Worm (Caenorhabditis elegans) whole organism, L1 larva: ENCODE data around the gene eif-2Bdelta.
A peak's percentile ranks its signal among the peaks of the same experiment; 100 is the strongest.

ENCODE experiments used
- C16A3.4 ChIP-seq: fragments of 150-350 bp; optimal IDR thresholded peaks from 2 replicates; lab custom pipeline; 2014; ENCODE audit warnings: missing biosample characterization, missing genetic modification characterization
- C34B4.2 ChIP-seq: sonication (generic microtip); optimal IDR thresholded peaks from 2 replicates; lab custom pipeline; 2017; ENCODE audit warnings: mild to moderate bottlenecking, missing genetic modification characterization, missing compliant biosample characterization
- F16B12.6 ChIP-seq: fragments of 150-350 bp; optimal IDR thresholded peaks from 2 replicates; lab custom pipeline; 2014; ENCODE audit warnings: missing biosample characterization, missing genetic modification characterization
- aha-1 ChIP-seq: fragments of 150-350 bp; optimal IDR thresholded peaks from 2 replicates; lab custom pipeline; 2014; ENCODE audit warnings: missing biosample characterization, missing genetic modification characterization
- aly-2 ChIP-seq: fragments of 150-350 bp; optimal IDR thresholded peaks from 2 replicates; lab custom pipeline; 2014; ENCODE audit warnings: missing biosample characterization, missing genetic modification characterization
- ama-1 ChIP-seq: fragments of 150-350 bp; optimal IDR thresholded peaks from 2 replicates; lab custom pipeline; 2014
- ceh-8 ChIP-seq: fragments of 200-800 bp; sonication (Bioruptor generic); optimal IDR thresholded peaks from 2 replicates; lab custom pipeline; 2018; ENCODE audit warnings: mild to moderate bottlenecking, missing genetic modification characterization, moderate library complexity, missing compliant biosample characterization
- ces-1 ChIP-seq: fragments of 150-350 bp; optimal IDR thresholded peaks from 2 replicates; lab custom pipeline; 2014; ENCODE audit warnings: missing biosample characterization, missing genetic modification reagents, missing genetic modification characterization
- dpl-1 ChIP-seq, 3 experiments: fragments of 150-350 bp in 2 of 3; sonication (generic microtip) in 1 of 3; optimal IDR thresholded peaks; 2 replicates each; lab custom pipeline; 2014 to 2017; ENCODE audit warnings: missing biosample characterization in 3 of 3, missing genetic modification characterization in 3 of 3, missing genetic modification reagents in 3 of 3
- dsc-1 ChIP-seq: sonication (generic microtip); optimal IDR thresholded peaks from 2 replicates; lab custom pipeline; 2016; ENCODE audit warnings: mild to moderate bottlenecking, missing genetic modification characterization, missing compliant biosample characterization
- efl-1 ChIP-seq, 4 experiments: fragments of 150-350 bp; optimal IDR thresholded peaks in 3 of 4; peaks in 1 of 4; 1 replicate in 1 of 4; 2 replicates in 3 of 4; lab custom pipeline; 2014; ENCODE audit warnings: missing biosample characterization in 2 of 4, missing genetic modification characterization in 2 of 4, missing genetic modification reagents in 2 of 4
- egl-13 ChIP-seq: sonication (generic microtip); optimal IDR thresholded peaks from 2 replicates; lab custom pipeline; 2016; ENCODE audit warnings: missing genotype, missing genetic modification reagents, missing genetic modification characterization, missing compliant biosample characterization
- egl-27 ChIP-seq, 2 experiments: fragments of 150-350 bp in 1 of 2; sonication (generic microtip); optimal IDR thresholded peaks; 3 replicates each; lab custom pipeline; 2017 to 2018; ENCODE audit warnings: missing biosample characterization in 2 of 2, missing genetic modification characterization in 2 of 2, missing genetic modification reagents in 2 of 2
- elt-2 ChIP-seq: sonication (generic microtip); optimal IDR thresholded peaks from 2 replicates; lab custom pipeline; 2016; ENCODE audit warnings: missing genetic modification characterization, mild to moderate bottlenecking, inconsistent platforms, missing compliant biosample characterization, missing genetic modification reagents
- elt-3 ChIP-seq, 6 experiments: fragments of 150-350 bp in 1 of 6; sonication (generic microtip); optimal IDR thresholded peaks; 2 replicates each; lab custom pipeline; 2017 to 2018; ENCODE audit warnings: missing biosample characterization in 6 of 6, missing genetic modification characterization in 6 of 6, inconsistent platforms in 1 of 6
- fkh-8 ChIP-seq: sonication (generic microtip); optimal IDR thresholded peaks from 2 replicates; lab custom pipeline; 2016; ENCODE audit warnings: mild to moderate bottlenecking, missing genetic modification characterization, missing compliant biosample characterization
- hlh-4 ChIP-seq: sonication (generic microtip); optimal IDR thresholded peaks from 2 replicates; lab custom pipeline; 2016; ENCODE audit warnings: mild to moderate bottlenecking, missing genetic modification characterization, missing compliant biosample characterization
- hpl-2 ChIP-seq: fragments of 150-350 bp; optimal IDR thresholded peaks from 2 replicates; lab custom pipeline; 2014; ENCODE audit warnings: missing biosample characterization, missing genetic modification reagents, missing genetic modification characterization
- irx-1 ChIP-seq: sonication (generic microtip); optimal IDR thresholded peaks from 2 replicates; lab custom pipeline; 2016; ENCODE audit warnings: missing genetic modification characterization, missing compliant biosample characterization
- isw-1 ChIP-seq: fragments of 200-800 bp; sonication (Bioruptor generic); IDR thresholded peaks from 2 replicates; pipeline ENCODE4 v1.3.6; 2022; ENCODE audit warnings: missing genetic modification characterization, missing compliant biosample characterization
- lin-14 ChIP-seq: fragments of 200-800 bp; sonication (Bioruptor generic); optimal IDR thresholded peaks from 2 replicates; lab custom pipeline; 2018; ENCODE audit warnings: mild to moderate bottlenecking, missing genetic modification characterization, moderate library complexity, missing compliant biosample characterization
- lin-39 ChIP-seq: fragments of 150-350 bp; optimal IDR thresholded peaks from 2 replicates; lab custom pipeline; 2014; ENCODE audit warnings: missing biosample characterization, missing genetic modification reagents, missing genetic modification characterization
- lsy-2 ChIP-seq, 2 experiments: fragments of 150-350 bp; optimal IDR thresholded peaks; 2 replicates each; lab custom pipeline; 2014; ENCODE audit warnings: missing biosample characterization in 2 of 2, missing genetic modification characterization in 2 of 2
- mab-9 ChIP-seq: fragments of 200-800 bp; sonication (Bioruptor generic); IDR thresholded peaks from 2 replicates; pipeline ENCODE4 v1.3.6; 2022; ENCODE audit warnings: missing genetic modification reagents, missing genetic modification characterization, missing compliant biosample characterization
- mdl-1 ChIP-seq, 2 experiments: fragments of 150-350 bp; optimal IDR thresholded peaks; 2 replicates each; lab custom pipeline; 2014 to 2017; ENCODE audit warnings: missing biosample characterization in 2 of 2, missing genetic modification characterization in 2 of 2, inconsistent platforms in 1 of 2
- mef-2 ChIP-seq: fragments of 150-350 bp; optimal IDR thresholded peaks from 2 replicates; lab custom pipeline; 2014; ENCODE audit warnings: missing biosample characterization, missing genetic modification characterization
- mep-1 ChIP-seq: fragments of 150-350 bp; optimal IDR thresholded peaks from 2 replicates; lab custom pipeline; 2014; ENCODE audit warnings: missing biosample characterization, missing genetic modification characterization
- nhr-11 ChIP-seq: fragments of 150-350 bp; optimal IDR thresholded peaks from 2 replicates; lab custom pipeline; 2014; ENCODE audit warnings: missing biosample characterization, missing genetic modification characterization
- nhr-19 ChIP-seq: fragments of 200-800 bp; sonication (Bioruptor generic); conservative IDR thresholded peaks from 2 replicates; pipeline ENCODE4 v1.3.6; 2022; ENCODE audit warnings: missing genetic modification characterization, missing compliant biosample characterization
- nhr-20 ChIP-seq: sonication (generic microtip); optimal IDR thresholded peaks from 2 replicates; lab custom pipeline; 2016; ENCODE audit warnings: mild to moderate bottlenecking, missing genetic modification characterization, missing compliant biosample characterization
- nhr-76 ChIP-seq: sonication (generic microtip); optimal IDR thresholded peaks from 2 replicates; lab custom pipeline; 2017; ENCODE audit warnings: missing biosample characterization, missing genetic modification characterization
- nhr-77 ChIP-seq: fragments of 150-350 bp; optimal IDR thresholded peaks from 2 replicates; lab custom pipeline; 2014; ENCODE audit warnings: missing biosample characterization, missing genetic modification characterization
- nhr-84 ChIP-seq: sonication (generic microtip); optimal IDR thresholded peaks from 2 replicates; lab custom pipeline; 2017; ENCODE audit warnings: missing biosample characterization, missing genetic modification characterization
- nhr-90 ChIP-seq: sonication (generic microtip); optimal IDR thresholded peaks from 2 replicates; lab custom pipeline; 2016; ENCODE audit warnings: mild to moderate bottlenecking, missing genetic modification characterization, missing compliant biosample characterization; ENCODE audit not compliant: poor library complexity
- pag-3 ChIP-seq: sonication (generic microtip); optimal IDR thresholded peaks from 2 replicates; lab custom pipeline; 2017; ENCODE audit warnings: missing genetic modification characterization, mild to moderate bottlenecking, missing compliant biosample characterization, antibody characterized with exemption, borderline replicate concordance; ENCODE audit not compliant: insufficient read depth
- pax-3 ChIP-seq: fragments of 200-800 bp; sonication (Bioruptor generic); optimal IDR thresholded peaks from 2 replicates; lab custom pipeline; 2018; ENCODE audit warnings: mild to moderate bottlenecking, missing genetic modification characterization, moderate library complexity, missing compliant biosample characterization
- snu-23 ChIP-seq: sonication (generic microtip); optimal IDR thresholded peaks from 2 replicates; lab custom pipeline; 2016; ENCODE audit warnings: missing genetic modification characterization, missing compliant biosample characterization
- sup-37 ChIP-seq: fragments of 200-800 bp; sonication (Bioruptor generic); optimal IDR thresholded peaks from 2 replicates; lab custom pipeline; 2018; ENCODE audit warnings: mild to moderate bottlenecking, missing genetic modification characterization, missing compliant biosample characterization
- swsn-7 ChIP-seq: sonication (generic microtip); optimal IDR thresholded peaks from 2 replicates; lab custom pipeline; 2016; ENCODE audit warnings: missing genetic modification characterization, missing compliant biosample characterization
- unc-62 ChIP-seq: fragments of 150-350 bp; optimal IDR thresholded peaks from 2 replicates; lab custom pipeline; 2014; ENCODE audit warnings: missing biosample characterization, missing genetic modification reagents, missing genetic modification characterization
- unc-86 ChIP-seq: sonication (generic microtip); optimal IDR thresholded peaks from 2 replicates; lab custom pipeline; 2016; ENCODE audit warnings: missing genetic modification characterization, missing compliant biosample characterization
- unc-98 ChIP-seq: fragments of 200-800 bp; sonication (Bioruptor generic); IDR thresholded peaks from 2 replicates; pipeline ENCODE4 v1.3.6; 2022; ENCODE audit warnings: missing genetic modification characterization, missing compliant biosample characterization
- vab-15 ChIP-seq: sonication (generic microtip); optimal IDR thresholded peaks from 2 replicates; lab custom pipeline; 2017; ENCODE audit warnings: missing genotype, mild to moderate bottlenecking, missing genetic modification characterization, missing compliant biosample characterization
- zip-4 ChIP-seq: fragments of 200-800 bp; sonication (Bioruptor generic); optimal IDR thresholded peaks from 2 replicates; lab custom pipeline; 2018; ENCODE audit warnings: mild to moderate bottlenecking, missing genetic modification characterization, moderate library complexity, missing compliant biosample characterization
- ztf-11 ChIP-seq, 2 experiments: sonication (generic microtip); optimal IDR thresholded peaks; 2 replicates each; lab custom pipeline; 2016 to 2017; ENCODE audit warnings: missing genetic modification characterization in 2 of 2, missing biosample characterization in 1 of 2, missing compliant biosample characterization in 1 of 2

The eif-2Bdelta gene

DNA sequence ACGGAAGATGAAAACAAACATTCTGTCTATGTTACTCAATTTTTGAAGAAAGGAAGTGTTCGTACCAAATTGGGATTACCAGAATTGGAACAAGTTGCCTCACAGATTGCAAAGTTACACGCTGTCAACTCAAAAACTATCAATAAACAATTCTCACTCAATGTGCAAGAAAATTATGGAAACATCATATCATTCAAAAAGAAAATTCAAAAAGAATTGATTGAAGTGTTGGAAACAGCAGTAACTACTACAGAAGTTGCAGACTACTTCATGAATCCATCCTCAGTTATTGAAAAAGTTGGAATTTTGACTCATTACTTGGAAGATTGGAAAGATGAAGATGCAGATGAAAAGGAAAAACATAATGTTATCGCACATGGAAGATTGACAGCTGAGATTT, 14.4 kb downstream of the eif-2Bdelta start:
- TF ChIP-seq sup-37 (no peak), unc-86 (tag; lab: Kevin White, UChicago) (no peak)
- TF ChIP-seq, all 84 proteins: peak for 0

DNA sequence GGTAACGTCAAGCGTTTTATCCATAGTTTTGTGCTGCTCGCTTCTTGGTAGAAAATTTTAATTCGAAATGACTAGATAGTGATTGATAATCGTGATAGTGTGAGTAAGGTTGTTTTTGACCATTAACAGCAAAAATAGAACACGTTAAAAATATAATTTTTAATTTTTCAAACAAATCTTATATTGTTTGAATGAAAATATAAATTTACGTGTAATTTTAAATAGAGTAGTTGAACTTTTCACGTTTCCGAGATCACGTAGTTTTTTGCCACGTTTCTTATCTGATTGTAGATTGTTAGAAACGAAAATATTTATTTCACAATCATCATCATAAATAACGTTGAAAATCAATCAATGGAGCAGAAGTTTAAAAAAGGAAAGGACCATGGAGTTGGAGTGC, 17.9 kb downstream of the eif-2Bdelta start, which contains the start of the genes C50F4.10 and pfk-1.2:
C50F4.10 (minus strand) TSS at position 101 of the 400 bp plus-strand sequence.
pfk-1.2 (plus strand) TSS at position 325 of the 400 bp plus-strand sequence.
- TF ChIP-seq ztf-11 (tag; optimal IDR thresholded peaks at IDR 0.05; lab: Kevin White, UChicago): no peak
- no peak for TF ChIP-seq snu-23
- no peak for TF ChIP-seq mef-2 (tag; lab: Kevin White, UChicago)
- TF ChIP-seq aha-1: no peak
- TF ChIP-seq aly-2 (tag; lab: Kevin White, UChicago): no peak
- TF ChIP-seq hpl-2 (GFP tag; lab: Kevin White, UChicago): no peak
- no peak for TF ChIP-seq elt-3 (tag; optimal IDR thresholded peaks at IDR 0.05; lab: Kevin White, UChicago)
- TF ChIP-seq sup-37: no peak
- no peak for TF ChIP-seq nhr-76 (tag; lab: Kevin White, UChicago)
- TF ChIP-seq ceh-8 (GFP tag; lab: Kevin White, UChicago): no peak
- no peak for TF ChIP-seq zip-4
- TF ChIP-seq lin-39 (tag; lab: Kevin White, UChicago): no peak

DNA sequence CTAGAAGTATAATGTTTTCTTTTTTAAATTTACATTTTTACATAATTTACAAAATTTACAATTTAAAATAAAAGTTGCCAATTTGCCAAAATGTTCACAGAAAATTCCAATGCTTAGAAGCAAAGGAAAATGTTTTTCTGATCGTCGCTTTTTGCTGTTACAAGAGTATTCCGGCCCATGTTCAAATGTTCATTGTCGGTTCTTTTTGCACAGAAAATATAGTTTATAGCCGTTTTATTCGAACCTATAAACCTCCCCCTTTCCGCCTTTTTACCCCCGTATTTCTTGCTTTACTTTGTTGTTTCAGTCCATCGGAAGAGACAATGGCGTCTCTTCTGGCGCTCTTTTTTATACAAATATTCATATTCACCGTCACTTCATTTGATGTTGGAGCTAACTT, 21.0 kb downstream of the eif-2Bdelta start, which contains the start of gene tag-329:
tag-329 (plus strand) TSS at position 301 of the 400 bp plus-strand sequence.
- TF ChIP-seq ztf-11 (tag; optimal IDR thresholded peaks at IDR 0.05; lab: Kevin White, UChicago) (no peak), nhr-19 (GFP tag; lab: Robert Waterston, UW) (no peak), lin-14 (GFP tag; lab: Kevin White, UChicago) (no peak), ama-1 (no peak), hlh-4 (tag; lab: Kevin White, UChicago) (no peak), nhr-77 (tag; lab: Kevin White, UChicago) (no peak), unc-62 (no peak), C16A3.4 (no peak), sup-37 (no peak), pag-3 (tag; lab: Kevin White, UChicago) (no peak), irx-1 (tag; lab: Kevin White, UChicago) (no peak), dsc-1 (tag; lab: Kevin White, UChicago) (no peak), elt-2 (tag; lab: Kevin White, UChicago) (no peak)
- TF ChIP-seq, all 84 proteins: peak for 0

DNA sequence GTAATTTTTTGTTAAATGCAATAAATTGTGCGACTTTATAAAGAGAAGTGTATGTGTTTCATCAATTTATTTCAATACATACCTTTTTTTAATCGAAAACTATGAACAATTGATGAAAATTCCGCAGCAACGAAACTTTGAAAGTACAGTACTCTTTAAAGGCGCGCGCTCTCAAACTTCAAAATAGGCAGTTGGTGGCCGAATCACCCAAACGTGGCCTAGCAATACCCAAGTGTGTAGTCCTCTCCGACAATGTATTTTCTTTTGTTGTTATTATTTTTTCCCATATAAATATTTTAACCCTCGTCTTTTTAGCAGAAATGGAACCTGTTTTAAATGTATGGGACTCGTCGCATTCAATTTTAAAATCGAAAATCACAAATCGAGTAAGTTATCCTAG, 22.9 kb downstream of the eif-2Bdelta start, which contains the start of gene C50F4.4:
C50F4.4 (plus strand) TSS at position 267 of the 400 bp plus-strand sequence.
- TF ChIP-seq pag-3 (tag; lab: Kevin White, UChicago) (no peak), mab-9 (GFP tag; lab: Robert Waterston, UW) (0 out of 2 replicates have a peak, but pooled peaks have one; percentile 49), fkh-8 (tag; lab: Kevin White, UChicago) (peak; percentile 15), isw-1 (GFP tag; lab: Robert Waterston, UW) (no peak), mdl-1 (tag; optimal IDR thresholded peaks at IDR 0.05; lab: Kevin White, UChicago) (no peak), nhr-90 (tag; lab: Kevin White, UChicago) (peak; percentile 71), lin-14 (GFP tag; lab: Kevin White, UChicago) (peak; percentile 50), nhr-19 (GFP tag; lab: Robert Waterston, UW) (peak; percentile 42; the same call in 1 of the 2 replicates), pax-3 (tag; lab: Kevin White, UChicago) (peak; percentile 32), nhr-84 (tag; lab: Kevin White, UChicago) (no peak), vab-15 (tag; lab: Kevin White, UChicago) (no peak), dsc-1 (tag; lab: Kevin White, UChicago) (peak; percentile 61), snu-23 (peak; percentile 55), unc-86 (tag; lab: Kevin White, UChicago) (peak; percentile 15), egl-27 (tag; optimal IDR thresholded peaks at IDR 0.05; lab: Kevin White, UChicago) (no peak), ces-1 (GFP tag; lab: Kevin White, UChicago) (no peak), sup-37 (no peak), egl-13 (tag; lab: Kevin White, UChicago) (peak; percentile 36), efl-1 (optimal IDR thresholded peaks at IDR 0.05; lab: Kevin White, UChicago) (peak; percentile 32 to 56), efl-1 (GFP tag; optimal IDR thresholded peaks at IDR 0.05 in 1 of 2; lab: Kevin White, UChicago) (peak; percentile 49 to 94), F16B12.6 (tag; lab: Kevin White, UChicago) (no peak), C34B4.2 (tag; lab: Kevin White, UChicago) (no peak), unc-98 (GFP tag; lab: Robert Waterston, UW) (no peak), mep-1 (tag; lab: Kevin White, UChicago) (peak; percentile 12), lsy-2 (tag; optimal IDR thresholded peaks at IDR 0.05; lab: Kevin White, UChicago) (peak in 1 of 2 experiments; percentile 61), nhr-20 (tag; lab: Kevin White, UChicago) (peak; percentile 53), dpl-1 (GFP tag; optimal IDR thresholded peaks at IDR 0.05; lab: Kevin White, UChicago) (peak; percentile 20 to 65 (median 38)), swsn-7 (tag; lab: Kevin White, UChicago) (peak; percentile 59), nhr-11 (no peak)
